Fruit fly (Drosophila melanogaster): ENCODE results near the gene CG15554.
A peak's percentile ranks its signal among the peaks of the same experiment; 100 is the strongest.

The CG15554 gene

dm6 chr3R:31127357-31127775 lies 1.4 kb downstream of the CG15554 start (continued):
- TF ChIP-seq bigmax (GFP tag; optimal IDR thresholded peaks at IDR 0.05) = no peak
- TF ChIP-seq CG10267 (tag; optimal IDR thresholded peaks at IDR 0.05) = no peak
- peak; percentile 29 for TF ChIP-seq salm (tag; optimal IDR thresholded peaks at IDR 0.05)
- no peak for TF ChIP-seq CG12659 (GFP tag; optimal IDR thresholded peaks at IDR 0.05)
- TF ChIP-seq sens (GFP tag) = no peak
- TF ChIP-seq H2.0 (GFP tag; IDR thresholded peaks at IDR 0.05) = no peak
- TF ChIP-seq Awh (GFP tag; IDR thresholded peaks at IDR 0.05) = no peak
- no peak for TF ChIP-seq CG2889 (GFP tag; IDR thresholded peaks at IDR 0.05)
- TF ChIP-seq CG17829 (tag; optimal IDR thresholded peaks at IDR 0.05) = no peak
- TF ChIP-seq eyg (GFP tag; optimal IDR thresholded peaks at IDR 0.05) = no peak
- peak; percentile 72 for TF ChIP-seq E2f2 (GFP tag; IDR thresholded peaks at IDR 0.05)
- peak; percentile 39 for TF ChIP-seq CG10147 (GFP tag; optimal IDR thresholded peaks at IDR 0.05)
- TF ChIP-seq CG2129 (GFP tag; IDR thresholded peaks at IDR 0.05; ENCODE audit: partially characterized antibody) = no peak
- no peak for TF ChIP-seq ci (GFP tag; IDR thresholded peaks at IDR 0.05)
- TF ChIP-seq CG12236 (GFP tag; optimal IDR thresholded peaks at IDR 0.05) = no peak
- no peak for TF ChIP-seq Poxn (GFP tag; IDR thresholded peaks at IDR 0.05)
- no peak for TF ChIP-seq CG4730 (GFP tag; IDR thresholded peaks at IDR 0.05)
- TF ChIP-seq fu2 (GFP tag; optimal IDR thresholded peaks at IDR 0.05) = no peak
- TF ChIP-seq crc (GFP tag; optimal IDR thresholded peaks at IDR 0.05) = no peak
- peak; percentile 22 for TF ChIP-seq CG3407 (GFP tag; optimal IDR thresholded peaks at IDR 0.05)
- TF ChIP-seq Fer3 (tag; optimal IDR thresholded peaks at IDR 0.05) = no peak
- no peak for TF ChIP-seq CG4360 (GFP tag; IDR thresholded peaks at IDR 0.05)
- TF ChIP-seq CG10431 (GFP tag; optimal IDR thresholded peaks at IDR 0.05) = no peak
- TF ChIP-seq CG7271 (tag; optimal IDR thresholded peaks at IDR 0.05) = no peak
- no peak for TF ChIP-seq CG14667 (GFP tag; IDR thresholded peaks at IDR 0.05)
- no peak for TF ChIP-seq tio (GFP tag; optimal IDR thresholded peaks at IDR 0.05)
- no peak for TF ChIP-seq CG10565 (GFP tag; optimal IDR thresholded peaks at IDR 0.05)
- no peak for TF ChIP-seq CG11093 (GFP tag; IDR thresholded peaks at IDR 0.05)
- no peak for TF ChIP-seq ab (GFP tag; optimal IDR thresholded peaks at IDR 0.05)
- TF ChIP-seq Xrp1 (GFP tag; IDR thresholded peaks at IDR 0.05) = no peak
- no peak for TF ChIP-seq Gsc (GFP tag; IDR thresholded peaks at IDR 0.05)
- no peak for TF ChIP-seq CG9727 (GFP tag; optimal IDR thresholded peaks at IDR 0.05)
- TF ChIP-seq CG9797 (GFP tag; optimal IDR thresholded peaks at IDR 0.05) = no peak
- no peak for TF ChIP-seq CG17612 (GFP tag; IDR thresholded peaks at IDR 0.05)
- TF ChIP-seq Pdp1 (GFP tag; optimal IDR thresholded peaks at IDR 0.05) = no peak
- peak; percentile 38 for TF ChIP-seq gfzf (GFP tag; optimal IDR thresholded peaks at IDR 0.05)
- no peak for TF ChIP-seq Ets97D (GFP tag; optimal IDR thresholded peaks at IDR 0.05)
- TF ChIP-seq Dbx (GFP tag; IDR thresholded peaks at IDR 0.05) = no peak
- TF ChIP-seq phol (tag; optimal IDR thresholded peaks at IDR 0.05) = no peak
- no peak for TF ChIP-seq CG15011 (GFP tag; optimal IDR thresholded peaks at IDR 0.05)
- TF ChIP-seq jigr1 (GFP tag; IDR thresholded peaks at IDR 0.05) = no peak
- TF ChIP-seq CG11504 (tag; optimal IDR thresholded peaks at IDR 0.05) = no peak
- TF ChIP-seq CG8944 (GFP tag; optimal IDR thresholded peaks at IDR 0.05) = no peak
- peak in 1 of 2 experiments; percentile 67 for TF ChIP-seq crp (GFP tag; optimal IDR thresholded peaks at IDR 0.05)
- TF ChIP-seq mirr (GFP tag; optimal IDR thresholded peaks at IDR 0.05) = peak; percentile 25
- TF ChIP-seq CG17568 (GFP tag; optimal IDR thresholded peaks at IDR 0.05) = no peak
- peak; percentile 62 for TF ChIP-seq CTCF (GFP tag; optimal IDR thresholded peaks at IDR 0.05)
- TF ChIP-seq CG1792 (GFP tag; optimal IDR thresholded peaks at IDR 0.05) = no peak
- no peak for TF ChIP-seq CG17912 (GFP tag; optimal IDR thresholded peaks at IDR 0.05)
- no peak for TF ChIP-seq CG16779 (GFP tag; IDR thresholded peaks at IDR 0.05)
- TF ChIP-seq Meics (GFP tag; optimal IDR thresholded peaks at IDR 0.05) = no peak
- no peak for TF ChIP-seq cas (GFP tag; IDR thresholded peaks at IDR 0.05)
- no peak for TF ChIP-seq tin (GFP tag; optimal IDR thresholded peaks at IDR 0.05)
